Worm (Caenorhabditis elegans) whole organism, L4 larva: ENCODE results near the gene srlf-5.

Source experiments
- D1046.2 ChIP-seq: fragments of 200-800 bp; sonication (Bioruptor generic); IDR thresholded peaks from 2 replicates; pipeline ENCODE4 v1.3.6; 2022; ENCODE audit warnings: missing genetic modification characterization, missing compliant biosample characterization
- T20F7.1 ChIP-seq: fragments of 200-800 bp; sonication (Bioruptor generic); optimal IDR thresholded peaks from 2 replicates; lab custom pipeline; 2018; ENCODE audit warnings: mild to moderate bottlenecking, missing genetic modification characterization, missing compliant biosample characterization
- Y105C5A.15 ChIP-seq: fragments of 200-800 bp; sonication (Bioruptor generic); IDR thresholded peaks from 2 replicates; pipeline ENCODE4 v1.3.6; 2022; ENCODE audit warnings: missing genetic modification characterization, missing compliant biosample characterization
- ama-1 ChIP-seq: fragments of 150-350 bp; optimal IDR thresholded peaks from 2 replicates; lab custom pipeline; 2014; ENCODE audit warnings: inconsistent platforms, mixed read lengths
- ceh-44 ChIP-seq: fragments of 200-800 bp; sonication (Bioruptor generic); IDR thresholded peaks from 2 replicates; pipeline ENCODE4 v1.3.6; 2022; ENCODE audit warnings: missing genetic modification reagents, missing genetic modification characterization, missing compliant biosample characterization
- daf-16 ChIP-seq, 3 experiments: sonication (generic microtip); optimal IDR thresholded peaks; 2 replicates each; lab custom pipeline; 2016 to 2017; ENCODE audit warnings: missing genetic modification characterization in 3 of 3, missing genetic modification reagents in 3 of 3, mild to moderate bottlenecking in 2 of 3, missing compliant biosample characterization in 2 of 3, missing biosample characterization in 1 of 3, moderate library complexity in 1 of 3
- dmd-6 ChIP-seq: fragments of 200-800 bp; sonication (Bioruptor generic); IDR thresholded peaks from 2 replicates; pipeline ENCODE4 v1.3.6; 2022; ENCODE audit warnings: missing genetic modification reagents, missing genetic modification characterization, missing compliant biosample characterization
- duxl-1 ChIP-seq: sonication (generic microtip); optimal IDR thresholded peaks from 2 replicates; lab custom pipeline; 2016; ENCODE audit warnings: mild to moderate bottlenecking, missing genetic modification characterization, moderate library complexity, missing compliant biosample characterization; ENCODE audit not compliant: poor library complexity
- dve-1 ChIP-seq: sonication (generic microtip); optimal IDR thresholded peaks from 2 replicates; lab custom pipeline; 2017; ENCODE audit warnings: antibody characterized with exemption, mild to moderate bottlenecking, missing genetic modification characterization, missing compliant biosample characterization; ENCODE audit not compliant: insufficient read depth
- hlh-11 ChIP-seq: fragments of 200-800 bp; sonication (Bioruptor generic); optimal IDR thresholded peaks from 2 replicates; lab custom pipeline; 2018; ENCODE audit warnings: mild to moderate bottlenecking, missing genetic modification characterization, missing compliant biosample characterization
- hlh-30 ChIP-seq: sonication (generic microtip); optimal IDR thresholded peaks from 2 replicates; lab custom pipeline; 2017; ENCODE audit warnings: antibody characterized with exemption, mild to moderate bottlenecking, missing genetic modification characterization, missing compliant biosample characterization; ENCODE audit not compliant: insufficient read depth
- hmg-1.1 ChIP-seq: fragments of 200-800 bp; sonication (Bioruptor generic); IDR thresholded peaks from 2 replicates; pipeline ENCODE4 v1.3.6; 2022; ENCODE audit warnings: missing genetic modification reagents, missing genetic modification characterization, missing compliant biosample characterization
- jun-1 ChIP-seq: fragments of 150-350 bp; optimal IDR thresholded peaks from 2 replicates; lab custom pipeline; 2014; ENCODE audit warnings: missing biosample characterization, missing genetic modification reagents, missing genetic modification characterization
- lim-7 ChIP-seq: fragments of 200-800 bp; sonication (Bioruptor generic); IDR thresholded peaks from 2 replicates; pipeline ENCODE4 v1.3.6; 2022; ENCODE audit warnings: missing genetic modification characterization, missing compliant biosample characterization
- lin-1 ChIP-seq: fragments of 200-800 bp; sonication (Bioruptor generic); IDR thresholded peaks from 2 replicates; pipeline ENCODE4 v1.3.6; 2022; ENCODE audit warnings: missing genetic modification reagents, missing genetic modification characterization, missing compliant biosample characterization
- lir-3 ChIP-seq: sonication (generic microtip); optimal IDR thresholded peaks from 2 replicates; lab custom pipeline; 2016; ENCODE audit warnings: mild to moderate bottlenecking, missing genetic modification characterization, missing compliant biosample characterization
- madf-9 ChIP-seq: fragments of 200-800 bp; sonication (Bioruptor generic); conservative IDR thresholded peaks from 2 replicates; pipeline ENCODE4 v1.3.6; 2022; ENCODE audit warnings: missing genetic modification reagents, missing genetic modification characterization, missing compliant biosample characterization
- mxl-2 ChIP-seq: fragments of 200-800 bp; sonication (Bioruptor generic); conservative IDR thresholded peaks from 2 replicates; pipeline ENCODE4 v1.3.6; 2022; ENCODE audit warnings: missing genetic modification reagents, missing genetic modification characterization, missing compliant biosample characterization
- nhr-11 ChIP-seq: fragments of 150-350 bp; optimal IDR thresholded peaks from 2 replicates; lab custom pipeline; 2014; ENCODE audit warnings: missing biosample characterization, missing genetic modification characterization
- nhr-28 ChIP-seq: fragments of 150-350 bp; optimal IDR thresholded peaks from 2 replicates; lab custom pipeline; 2014; ENCODE audit warnings: missing biosample characterization, missing genetic modification characterization
- nhr-41 ChIP-seq: fragments of 200-800 bp; sonication (Bioruptor generic); IDR thresholded peaks from 2 replicates; pipeline ENCODE4 v1.3.6; 2022; ENCODE audit warnings: missing genetic modification reagents, missing genetic modification characterization, missing compliant biosample characterization
- nhr-48 ChIP-seq: sonication (generic microtip); optimal IDR thresholded peaks from 2 replicates; lab custom pipeline; 2016; ENCODE audit warnings: mild to moderate bottlenecking, missing genetic modification characterization, missing compliant biosample characterization
- nhr-77 ChIP-seq: fragments of 150-350 bp; optimal IDR thresholded peaks from 2 replicates; lab custom pipeline; 2014; ENCODE audit warnings: missing biosample characterization, missing genetic modification characterization
- php-3 ChIP-seq: fragments of 200-800 bp; sonication (Bioruptor generic); IDR thresholded peaks from 2 replicates; pipeline ENCODE4 v1.3.6; 2022; ENCODE audit warnings: missing genetic modification reagents, missing genetic modification characterization, missing compliant biosample characterization
- pqm-1 ChIP-seq: sonication (generic microtip); optimal IDR thresholded peaks from 2 replicates; lab custom pipeline; 2017; ENCODE audit warnings: missing biosample characterization, missing genetic modification characterization
- sdz-12 ChIP-seq: fragments of 200-800 bp; sonication (Bioruptor generic); optimal IDR thresholded peaks from 2 replicates; lab custom pipeline; 2018; ENCODE audit warnings: mild to moderate bottlenecking, missing genetic modification characterization, missing compliant biosample characterization
- tra-1 ChIP-seq: fragments of 200-800 bp; sonication (Bioruptor generic); IDR thresholded peaks from 2 replicates; pipeline ENCODE4 v1.3.6; 2022; ENCODE audit warnings: missing genetic modification reagents, missing genetic modification characterization, missing compliant biosample characterization
- unc-39 ChIP-seq: sonication (generic microtip); optimal IDR thresholded peaks from 2 replicates; lab custom pipeline; 2017; ENCODE audit warnings: missing biosample characterization, missing genetic modification characterization
- unc-62 ChIP-seq, 3 experiments: fragments of 150-350 bp in 1 of 3; sonication (generic microtip); optimal IDR thresholded peaks in 2 of 3; peaks in 1 of 3; 1 replicate in 1 of 3; 2 replicates in 2 of 3; lab custom pipeline; 2014 to 2017; ENCODE audit warnings: missing biosample characterization in 3 of 3, missing genetic modification characterization in 3 of 3, missing genetic modification reagents in 3 of 3, missing genotype in 1 of 3
- zip-11 ChIP-seq: fragments of 200-800 bp; sonication (Bioruptor generic); IDR thresholded peaks from 2 replicates; pipeline ENCODE4 v1.3.6; 2022; ENCODE audit warnings: missing genetic modification characterization, missing compliant biosample characterization
- zip-2 ChIP-seq: fragments of 150-350 bp; optimal IDR thresholded peaks from 2 replicates; lab custom pipeline; 2014; ENCODE audit warnings: missing biosample characterization, missing genetic modification characterization

Gene srlf-5

DNA sequence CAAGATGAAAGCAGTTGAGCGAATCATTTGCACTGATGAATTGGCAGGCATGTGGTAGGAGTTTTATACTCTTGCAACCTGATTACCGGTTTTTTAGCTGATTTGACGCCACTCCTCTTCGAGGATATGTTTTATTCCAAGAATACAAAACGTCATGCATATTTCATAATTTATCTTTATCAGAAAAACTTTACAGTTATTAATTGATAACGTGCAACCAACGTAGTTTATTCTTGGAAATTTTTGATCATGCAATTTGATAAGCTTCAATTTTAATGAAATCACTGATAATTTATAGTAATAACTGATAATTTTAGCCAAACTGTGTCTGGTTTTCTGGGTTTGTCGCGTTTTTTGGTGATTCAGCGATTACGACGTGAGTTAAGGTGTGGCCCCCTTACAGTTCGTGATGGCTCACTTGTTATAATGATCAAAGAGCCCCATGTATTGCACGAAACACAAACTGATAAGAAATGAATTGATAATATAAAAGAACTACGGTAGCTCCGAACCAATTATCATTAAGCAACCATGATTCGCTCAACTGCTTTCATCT, 9.8 kb upstream of the srlf-5 start, which contains the start of the genes cld-1 and dod-21:
TSS of gene cld-1 (minus strand) at position 51 of the 556 bp plus-strand sequence.
TSS of gene dod-21 (plus strand) at position 518 of the 556 bp plus-strand sequence.
- TF ChIP-seq madf-9 (no peak), php-3 (GFP tag; lab: Robert Waterston, UW) (peak; percentile 48; the same call in 1 of the 2 replicates), nhr-28 (tag; lab: Kevin White, UChicago) (peak; percentile 47), pqm-1 (peak; percentile 31), dmd-6 (GFP tag; lab: Robert Waterston, UW) (peak; percentile 64), lin-1 (0 out of 2 replicates have a peak, but pooled peaks have one; percentile 20), hlh-11 (tag; lab: Kevin White, UChicago) (peak; percentile 83), sdz-12 (GFP tag; lab: Kevin White, UChicago) (no peak), lim-7 (GFP tag; lab: Robert Waterston, UW) (no peak), dve-1 (tag; lab: Kevin White, UChicago) (peak; percentile 63), tra-1 (GFP tag; lab: Robert Waterston, UW) (no peak), nhr-77 (tag; lab: Kevin White, UChicago) (peak; percentile 11), nhr-41 (GFP tag; lab: Robert Waterston, UW) (no peak), jun-1 (no peak), hlh-30 (tag; lab: Kevin White, UChicago) (no peak), daf-16 (GFP tag; optimal IDR thresholded peaks at IDR 0.05; lab: Kevin White, UChicago) (no peak), daf-16 (tag; optimal IDR thresholded peaks at IDR 0.05; lab: Kevin White, UChicago) (peak; percentile 47), lir-3 (tag; lab: Kevin White, UChicago) (no peak)

DNA sequence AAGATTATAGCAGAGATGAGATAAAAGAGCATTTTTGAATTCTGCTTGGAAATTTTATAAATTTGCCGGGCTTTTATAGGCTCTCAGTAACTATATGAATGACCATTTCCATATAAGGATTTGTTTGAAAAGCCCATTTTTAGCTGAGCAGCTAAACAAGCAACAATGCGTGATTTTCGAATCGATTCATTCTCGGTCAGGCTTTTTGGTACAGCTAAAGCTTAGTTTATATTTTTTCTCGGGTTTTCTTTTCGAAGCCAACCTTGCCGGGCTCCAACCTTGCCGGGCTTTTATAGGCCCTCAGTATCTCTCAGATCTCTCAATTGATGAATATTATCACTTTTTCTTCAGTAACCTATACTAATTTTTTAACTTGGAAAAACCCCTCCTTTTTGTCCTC, 2.2 kb downstream of the srlf-5 start, which contains the start of gene srlf-4:
TSS of gene srlf-4 (minus strand) at position 101 of the 400 bp plus-strand sequence.
- no peak for TF ChIP-seq zip-11
- TF ChIP-seq zip-2 (tag; lab: Kevin White, UChicago), result no peak

DNA sequence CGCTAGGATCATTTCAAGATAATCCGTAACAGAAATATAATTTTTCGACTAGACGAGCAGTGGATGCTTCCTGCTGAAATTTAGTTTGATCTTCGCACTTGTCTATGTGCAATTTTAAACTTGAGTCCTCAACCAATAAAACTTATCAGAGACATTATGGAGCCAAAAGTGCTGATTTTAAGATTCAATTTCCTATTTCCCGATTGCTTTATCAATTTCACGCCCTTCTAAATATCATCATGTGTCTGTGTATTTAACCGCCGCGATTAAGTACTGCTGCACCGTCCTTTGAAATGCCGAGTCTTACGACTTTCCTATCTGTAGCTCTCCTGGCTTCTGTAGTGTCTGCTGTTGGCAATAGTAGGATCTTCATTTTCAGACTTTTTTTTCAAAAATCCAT, 5.5 kb downstream of the srlf-5 start, which contains the start of gene C32H11.4:
TSS of gene C32H11.4 (plus strand) at position 238 of the 400 bp plus-strand sequence.
- TF ChIP-seq hlh-11 (tag; lab: Kevin White, UChicago) (peak; percentile 46), unc-39 (tag; lab: Kevin White, UChicago) (no peak), lim-7 (GFP tag; lab: Robert Waterston, UW) (no peak), php-3 (GFP tag; lab: Robert Waterston, UW) (peak; percentile 69), daf-16 (GFP tag; optimal IDR thresholded peaks at IDR 0.05; lab: Kevin White, UChicago) (no peak), daf-16 (tag; optimal IDR thresholded peaks at IDR 0.05; lab: Kevin White, UChicago) (peak; percentile 64), pqm-1 (peak; percentile 73), nhr-28 (tag; lab: Kevin White, UChicago) (peak; percentile 8), ceh-44 (GFP tag; lab: Robert Waterston, UW) (no peak), D1046.2 (GFP tag; lab: Robert Waterston, UW) (no peak), nhr-48 (tag; lab: Kevin White, UChicago) (peak; percentile 67), dmd-6 (GFP tag; lab: Robert Waterston, UW) (peak; percentile 82), nhr-11 (tag; lab: Kevin White, UChicago) (no peak)

DNA sequence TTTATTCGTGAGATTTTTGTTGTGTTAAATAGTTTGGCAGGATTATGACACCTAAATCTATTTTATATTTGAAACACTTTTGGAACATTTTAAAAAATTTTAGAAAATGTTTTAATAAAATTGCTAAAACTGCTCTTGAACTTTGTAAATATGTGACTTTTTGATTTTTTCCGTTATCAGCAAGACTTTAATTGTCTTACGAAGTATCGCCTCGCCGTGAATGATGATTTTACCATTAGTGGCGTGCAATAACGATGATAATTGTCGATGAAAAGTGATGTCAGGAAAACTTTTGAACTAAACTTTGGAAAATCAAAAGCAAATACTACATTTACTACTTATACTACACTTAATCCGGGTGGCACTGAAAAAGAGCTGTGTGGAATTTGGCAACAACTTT, 6.0 kb downstream of the srlf-5 start:
- peak; percentile 25 for TF ChIP-seq pqm-1
- TF ChIP-seq nhr-28 (tag; lab: Kevin White, UChicago), result peak; percentile 66
- no peak for TF ChIP-seq Y105C5A.15 (GFP tag; lab: Robert Waterston, UW)
- TF ChIP-seq daf-16 (GFP tag; optimal IDR thresholded peaks at IDR 0.05; lab: Kevin White, UChicago), result no peak
- TF ChIP-seq daf-16 (tag; optimal IDR thresholded peaks at IDR 0.05; lab: Kevin White, UChicago), result peak; percentile 34
- no peak for TF ChIP-seq T20F7.1 (GFP tag; lab: Kevin White, UChicago)
- peak; percentile 69 for TF ChIP-seq dmd-6 (GFP tag; lab: Robert Waterston, UW)
- no peak for TF ChIP-seq ama-1
- no peak for TF ChIP-seq mxl-2
- peak in 1 of 2 experiments; percentile 22 for TF ChIP-seq unc-62 (GFP tag; optimal IDR thresholded peaks at IDR 0.05 in 1 of 2; lab: Kevin White, UChicago)
- no peak for TF ChIP-seq unc-62 (tag; optimal IDR thresholded peaks at IDR 0.05; lab: Kevin White, UChicago)

DNA sequence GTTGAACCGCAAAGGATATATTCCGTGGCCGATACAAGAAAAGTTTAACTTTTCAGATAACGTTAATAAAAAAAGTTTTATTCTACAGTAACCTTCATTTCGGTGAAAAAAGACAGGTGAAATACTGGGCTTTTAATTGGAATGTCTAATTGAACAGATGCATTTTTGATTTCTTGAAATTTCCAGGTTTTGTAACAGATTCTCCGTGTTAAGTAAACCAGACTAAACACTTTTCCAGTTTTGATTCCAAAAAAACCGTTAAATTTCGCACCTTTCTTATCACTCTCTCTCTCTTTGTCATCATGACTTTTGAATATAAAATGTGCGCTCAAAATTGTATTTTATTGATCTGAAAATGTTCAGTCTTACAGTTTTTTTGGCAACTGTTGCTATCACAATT, 8.3 kb downstream of the srlf-5 start, which contains the start of gene C32H11.3:
TSS of gene C32H11.3 (plus strand) at position 301 of the 400 bp plus-strand sequence.
- TF ChIP-seq duxl-1 (tag; lab: Kevin White, UChicago), result no peak
- no peak for TF ChIP-seq unc-39 (tag; lab: Kevin White, UChicago)
- TF ChIP-seq nhr-48 (tag; lab: Kevin White, UChicago), result no peak
- TF ChIP-seq hmg-1.1, result no peak
- no peak for TF ChIP-seq nhr-28 (tag; lab: Kevin White, UChicago)
